Fruit fly (Drosophila melanogaster) whole organism, larva: ENCODE results near the gene CG11920.
"Not testable (repeated sequence)": the region's sequence is repeated elsewhere in the genome, so short reads cannot be mapped to it uniquely, and the experiment has no call there.

Source experiments
- noc ChIP-seq: fragments of 200-800 bp; sonication (Bioruptor generic); optimal IDR thresholded peaks from 3 replicates; lab custom pipeline; 2019; ENCODE audit warnings: missing biosample characterization, mild to moderate bottlenecking, missing genetic modification characterization, moderate library complexity

The CG11920 gene

dm6 chr3R:25097486-25097885, 22.8 kb downstream of the CG11920 start, which contains the start of the genes CG33095 and CG33096:
Gene CG33095 (plus strand): TSS chr3R:25097672.
Gene CG33096 (plus strand): TSS chr3R:25097672.
- TF ChIP-seq noc (tag; lab: Kevin White, UChicago): no peak

dm6 chr3R:25102253-25102652, 27.6 kb downstream of the CG11920 start, which contains the start of gene CG45095:
Gene CG45095 (plus strand): TSS chr3R:25102553.
- no peak for TF ChIP-seq noc (tag; lab: Kevin White, UChicago)

dm6 chr3R:25108932-25109331, 34.3 kb downstream of the CG11920 start, which contains the start of gene CG34027:
Gene CG34027 (minus strand): TSS chr3R:25109032.
- no peak for TF ChIP-seq noc (tag; lab: Kevin White, UChicago)

dm6 chr3R:25112466-25112939, 37.8 kb downstream of the CG11920 start, which contains the start of gene Nepl16:
Gene Nepl16 (minus strand): TSS chr3R:25112516.
- no peak for TF ChIP-seq noc (tag; lab: Kevin White, UChicago)

dm6 chr3R:25122736-25123211, 48.1 kb downstream of the CG11920 start, which contains the start of the genes CG31510 and TTLL5:
Gene CG31510 (minus strand): TSS chr3R:25122920.
Gene TTLL5 (minus strand): TSS chr3R:25122920.
- TF ChIP-seq noc (tag; lab: Kevin White, UChicago): no peak

dm6 chr3R:25123262-25123661, 48.6 kb downstream of the CG11920 start, which contains the start of gene vig2:
Gene vig2 (plus strand): TSS chr3R:25123373.
- not testable (repeated sequence) for TF ChIP-seq noc (tag; lab: Kevin White, UChicago)
